Worm (Caenorhabditis elegans) whole organism, L3 larva: Measurements from ENCODE around the gene asah-2.

Experiments used
- R02D3.7 ChIP-seq: fragments of 150-350 bp; optimal IDR thresholded peaks from 2 replicates; lab custom pipeline; 2014; ENCODE audit warnings: missing biosample characterization, missing genetic modification characterization
- ama-1 ChIP-seq: fragments of 150-350 bp; optimal IDR thresholded peaks from 2 replicates; lab custom pipeline; 2018
- elt-3 ChIP-seq, 3 experiments: fragments of 150-350 bp in 1 of 3; sonication (generic microtip) in 2 of 3; optimal IDR thresholded peaks; 2 replicates in 2 of 3; 4 replicates in 1 of 3; lab custom pipeline; 2014 to 2017; ENCODE audit warnings: missing biosample characterization in 3 of 3, missing genetic modification characterization in 3 of 3
- fos-1 ChIP-seq: fragments of 150-350 bp; optimal IDR thresholded peaks from 2 replicates; lab custom pipeline; 2014; ENCODE audit warnings: missing biosample characterization, missing genetic modification characterization
- nhr-25 ChIP-seq: sonication (generic microtip); optimal IDR thresholded peaks from 2 replicates; lab custom pipeline; 2017; ENCODE audit warnings: missing biosample characterization, missing genetic modification characterization
- nhr-77 ChIP-seq: fragments of 150-350 bp; optimal IDR thresholded peaks from 2 replicates; lab custom pipeline; 2014; ENCODE audit warnings: missing biosample characterization, missing genetic modification characterization
- sea-2 ChIP-seq: fragments of 150-350 bp; sonication (generic microtip); optimal IDR thresholded peaks from 4 replicates; lab custom pipeline; 2014; ENCODE audit warnings: missing biosample characterization, missing genetic modification reagents, missing genetic modification characterization
- snpc-4 ChIP-seq: fragments of 150-350 bp; optimal IDR thresholded peaks from 2 replicates; lab custom pipeline; 2014; ENCODE audit warnings: missing biosample characterization, missing genetic modification characterization
- tbx-2 ChIP-seq: sonication (generic microtip); optimal IDR thresholded peaks from 2 replicates; lab custom pipeline; 2016; ENCODE audit warnings: mild to moderate bottlenecking, missing genetic modification characterization, missing compliant biosample characterization
- unc-62 ChIP-seq: fragments of 150-350 bp; sonication (generic microtip); optimal IDR thresholded peaks from 4 replicates; lab custom pipeline; 2014; ENCODE audit warnings: missing biosample characterization, missing genetic modification reagents, missing genetic modification characterization
- zag-1 ChIP-seq: fragments of 150-350 bp; optimal IDR thresholded peaks from 2 replicates; lab custom pipeline; 2014; ENCODE audit warnings: missing biosample characterization, missing genetic modification characterization
- ztf-11 ChIP-seq: fragments of 150-350 bp; optimal IDR thresholded peaks from 2 replicates; lab custom pipeline; 2014; ENCODE audit warnings: missing biosample characterization, missing genetic modification characterization
- ztf-4 ChIP-seq: fragments of 150-350 bp; optimal IDR thresholded peaks from 2 replicates; lab custom pipeline; 2014; ENCODE audit warnings: missing biosample characterization, missing genetic modification characterization

DNA sequence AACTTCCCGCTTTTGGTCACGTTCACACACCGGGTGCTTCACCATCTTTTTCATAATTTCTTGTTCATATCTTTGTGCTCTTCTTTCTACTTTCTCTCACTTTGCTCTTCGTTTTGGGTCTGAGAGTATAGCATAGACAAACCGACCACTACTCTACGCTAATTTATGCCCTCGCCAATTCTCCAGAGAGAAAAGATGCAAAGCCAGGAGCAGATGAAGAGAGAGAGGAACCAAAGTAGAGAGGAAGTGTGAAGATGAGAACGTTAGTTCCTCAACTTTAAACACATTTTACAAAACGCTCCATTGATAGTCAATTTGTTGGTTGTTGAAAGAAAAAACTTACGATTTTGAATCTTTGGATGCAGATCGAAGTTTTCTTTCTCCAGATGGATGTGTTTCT lies 28.3 kb downstream of the asah-2 start:
- no peak for TF ChIP-seq sea-2
- no peak for TF ChIP-seq nhr-77 (tag; lab: Kevin White, UChicago)
- TF ChIP-seq nhr-25 (tag; lab: Kevin White, UChicago): no peak
- no peak for TF ChIP-seq ztf-4 (tag; lab: Kevin White, UChicago)
- no peak for TF ChIP-seq R02D3.7 (tag; lab: Kevin White, UChicago)
- no peak for TF ChIP-seq ztf-11 (tag; lab: Kevin White, UChicago)
- TF ChIP-seq unc-62: no peak
- no peak for TF ChIP-seq ama-1 (lab: Kevin White, UChicago)
- TF ChIP-seq tbx-2: no peak
- no peak for TF ChIP-seq fos-1 (tag; lab: Kevin White, UChicago)
- no peak for TF ChIP-seq elt-3 (tag; optimal IDR thresholded peaks at IDR 0.05; lab: Kevin White, UChicago)
- TF ChIP-seq zag-1: no peak
- no peak for TF ChIP-seq snpc-4
